Fruit fly (Drosophila melanogaster) whole organism, embryonic: ENCODE measurements around the gene P5cr-2.

ENCODE experiments used
- Atf6 ChIP-seq: fragments of 200-800 bp; sonication (Bioruptor generic); IDR thresholded peaks from 2 replicates; pipeline ENCODE4 v1.3.6; 2022; ENCODE audit warnings: missing biosample characterization, missing genetic modification characterization
- B-H2 ChIP-seq: fragments of 200-800 bp; sonication (Bioruptor generic); optimal IDR thresholded peaks from 2 replicates; lab custom pipeline; 2018; ENCODE audit warnings: missing biosample characterization, mild to moderate bottlenecking, missing genetic modification characterization
- Blimp-1 ChIP-seq: fragments of 200-800 bp; sonication (Bioruptor generic); optimal IDR thresholded peaks from 3 replicates; lab custom pipeline; 2018; ENCODE audit warnings: missing biosample characterization, missing genetic modification characterization, mild to moderate bottlenecking, moderate library complexity, missing genetic modification reagents
- CG1024 ChIP-seq: fragments of 200-800 bp; sonication (Bioruptor generic); IDR thresholded peaks from 2 replicates; pipeline ENCODE4 v1.3.6; 2022; ENCODE audit warnings: missing biosample characterization, missing genetic modification characterization
- CG10543 ChIP-seq: fragments of 200-800 bp; sonication (Bioruptor generic); optimal IDR thresholded peaks from 3 replicates; lab custom pipeline; 2017; ENCODE audit warnings: missing biosample characterization, mild to moderate bottlenecking, missing genetic modification characterization, moderate library complexity
- CG11085 ChIP-seq: fragments of 200-800 bp; sonication (Bioruptor generic); IDR thresholded peaks from 2 replicates; pipeline ENCODE4 v1.3.6; 2022; ENCODE audit warnings: missing biosample characterization, missing genetic modification characterization
- CG11695 ChIP-seq: fragments of 200-800 bp; sonication (Bioruptor generic); IDR thresholded peaks from 3 replicates; pipeline ENCODE4 v1.3.6; 2022; ENCODE audit warnings: missing biosample characterization, missing genetic modification characterization
- CG12391 ChIP-seq: fragments of 200-800 bp; sonication (Bioruptor generic); optimal IDR thresholded peaks from 3 replicates; lab custom pipeline; 2018; ENCODE audit warnings: missing biosample characterization, mild to moderate bottlenecking, missing genetic modification characterization, moderate library complexity
- CG13296 ChIP-seq: fragments of 200-800 bp; sonication (Bioruptor generic); optimal IDR thresholded peaks from 3 replicates; lab custom pipeline; 2018; ENCODE audit warnings: missing biosample characterization, mild to moderate bottlenecking, missing genetic modification characterization
- CG14014 ChIP-seq: fragments of 200-800 bp; sonication (Bioruptor generic); IDR thresholded peaks from 2 replicates; pipeline ENCODE4 v1.3.6; 2022; ENCODE audit warnings: missing biosample characterization, missing genetic modification characterization
- CG16779 ChIP-seq: fragments of 200-800 bp; sonication (Bioruptor generic); IDR thresholded peaks from 2 replicates; pipeline ENCODE4 v1.3.6; 2022; ENCODE audit warnings: missing biosample characterization, missing genetic modification characterization
- CG17361 ChIP-seq: fragments of 200-800 bp; sonication (Bioruptor generic); IDR thresholded peaks from 3 replicates; pipeline ENCODE4 v1.3.6; 2022; ENCODE audit warnings: missing biosample characterization, missing genetic modification characterization
- CG18011 ChIP-seq: fragments of 200-800 bp; sonication (Bioruptor generic); optimal IDR thresholded peaks from 2 replicates; lab custom pipeline; 2017; ENCODE audit warnings: missing biosample characterization, missing genetic modification characterization, mild to moderate bottlenecking, moderate library complexity, missing genotype
- CG18619 ChIP-seq: fragments of 200-800 bp; sonication (Bioruptor generic); optimal IDR thresholded peaks from 3 replicates; lab custom pipeline; 2017; ENCODE audit warnings: missing biosample characterization, mild to moderate bottlenecking, missing genetic modification characterization
- CG30403 ChIP-seq: fragments of 200-800 bp; sonication (Bioruptor generic); optimal IDR thresholded peaks from 3 replicates; lab custom pipeline; 2016; ENCODE audit warnings: missing biosample characterization, missing genetic modification characterization
- CG30431 ChIP-seq: fragments of 200-800 bp; sonication (Bioruptor generic); optimal IDR thresholded peaks from 2 replicates; lab custom pipeline; 2017; ENCODE audit warnings: missing biosample characterization, missing genetic modification characterization
- CG3065 ChIP-seq: fragments of 200-800 bp; sonication (Bioruptor generic); optimal IDR thresholded peaks from 2 replicates; lab custom pipeline; 2016; ENCODE audit warnings: missing biosample characterization, missing genetic modification characterization
- CG4282 ChIP-seq: fragments of 200-800 bp; sonication (Bioruptor generic); optimal IDR thresholded peaks from 2 replicates; lab custom pipeline; 2016; ENCODE audit warnings: missing biosample characterization, missing genetic modification characterization
- CG6765 ChIP-seq: fragments of 200-800 bp; sonication (Bioruptor generic); optimal IDR thresholded peaks from 3 replicates; lab custom pipeline; 2017; ENCODE audit warnings: missing biosample characterization, mild to moderate bottlenecking, missing genetic modification characterization
- CG6791 ChIP-seq: fragments of 200-800 bp; sonication (Bioruptor generic); IDR thresholded peaks from 3 replicates; pipeline ENCODE4 v1.3.6; 2022; ENCODE audit warnings: missing biosample characterization, missing genetic modification characterization; ENCODE audit not compliant: partially characterized antibody
- CG7556 ChIP-seq: fragments of 200-800 bp; sonication (Bioruptor generic); optimal IDR thresholded peaks from 2 replicates; lab custom pipeline; 2017; ENCODE audit warnings: missing biosample characterization, mild to moderate bottlenecking, missing genetic modification characterization
- CG7786 ChIP-seq: fragments of 200-800 bp; sonication (Bioruptor generic); optimal IDR thresholded peaks from 2 replicates; lab custom pipeline; 2016; ENCODE audit warnings: missing biosample characterization, missing genetic modification characterization
- CG9876 ChIP-seq: fragments of 200-800 bp; sonication (Bioruptor generic); optimal IDR thresholded peaks from 2 replicates; lab custom pipeline; 2016; ENCODE audit warnings: missing biosample characterization, missing genetic modification characterization
- Ets97D ChIP-seq: fragments of 200-800 bp; sonication (Bioruptor generic); optimal IDR thresholded peaks from 3 replicates; lab custom pipeline; 2016; ENCODE audit warnings: missing biosample characterization, missing genetic modification characterization
- Fer1 ChIP-seq: fragments of 200-800 bp; sonication (Bioruptor generic); optimal IDR thresholded peaks from 2 replicates; lab custom pipeline; 2017; ENCODE audit warnings: missing biosample characterization, mild to moderate bottlenecking, missing genetic modification characterization
- Fer2 ChIP-seq: fragments of 200-800 bp; sonication (Bioruptor generic); optimal IDR thresholded peaks from 2 replicates; lab custom pipeline; 2018; ENCODE audit warnings: missing biosample characterization, mild to moderate bottlenecking, missing genetic modification characterization, moderate library complexity
- Fer3 ChIP-seq: fragments of 200-800 bp; sonication (Bioruptor generic); optimal IDR thresholded peaks from 2 replicates; lab custom pipeline; 2018; ENCODE audit warnings: missing biosample characterization, mild to moderate bottlenecking, missing genetic modification characterization, moderate library complexity
- HLH54F ChIP-seq: fragments of 200-800 bp; sonication (Bioruptor generic); optimal IDR thresholded peaks from 3 replicates; lab custom pipeline; 2016; ENCODE audit warnings: missing biosample characterization, missing genetic modification characterization
- Hand ChIP-seq: fragments of 200-800 bp; sonication (Bioruptor generic); optimal IDR thresholded peaks from 2 replicates; lab custom pipeline; 2017; ENCODE audit warnings: mild to moderate bottlenecking, missing biosample characterization, missing genetic modification reagents, missing genetic modification characterization
- Hmr ChIP-seq: fragments of 200-800 bp; sonication (Bioruptor generic); optimal IDR thresholded peaks from 3 replicates; lab custom pipeline; 2017; ENCODE audit warnings: mild to moderate bottlenecking, missing biosample characterization, missing genetic modification reagents, missing genetic modification characterization
- Hsf ChIP-seq: fragments of 200-800 bp; sonication (Bioruptor generic); optimal IDR thresholded peaks from 3 replicates; lab custom pipeline; 2016; ENCODE audit warnings: missing biosample characterization, missing genetic modification characterization
- MESR4 ChIP-seq: fragments of 200-800 bp; sonication (Bioruptor generic); optimal IDR thresholded peaks from 2 replicates; lab custom pipeline; 2018; ENCODE audit warnings: missing biosample characterization, mild to moderate bottlenecking, missing genetic modification characterization, moderate library complexity
- Oli ChIP-seq: fragments of 200-800 bp; sonication (Bioruptor generic); optimal IDR thresholded peaks from 2 replicates; lab custom pipeline; 2018; ENCODE audit warnings: missing biosample characterization, mild to moderate bottlenecking, missing genetic modification characterization, moderate library complexity
- Rfx ChIP-seq: fragments of 200-800 bp; sonication (Bioruptor generic); IDR thresholded peaks from 2 replicates; pipeline ENCODE4 v1.3.6; 2022; ENCODE audit warnings: missing biosample characterization, missing genetic modification characterization
- Sox100B ChIP-seq: fragments of 200-800 bp; sonication (Bioruptor generic); optimal IDR thresholded peaks from 3 replicates; lab custom pipeline; 2018; ENCODE audit warnings: missing biosample characterization, mild to moderate bottlenecking, missing genetic modification characterization
- ara ChIP-seq: fragments of 200-800 bp; sonication (Bioruptor generic); IDR thresholded peaks from 2 replicates; pipeline ENCODE4 v1.3.6; 2022; ENCODE audit warnings: missing biosample characterization, missing genetic modification characterization
- ash1 ChIP-seq: fragments of 200-800 bp; sonication (Bioruptor generic); optimal IDR thresholded peaks from 2 replicates; lab custom pipeline; 2018; ENCODE audit warnings: missing biosample characterization, mild to moderate bottlenecking, missing genetic modification characterization
- dimm ChIP-seq: fragments of 200-800 bp; sonication (Bioruptor generic); IDR thresholded peaks from 2 replicates; pipeline ENCODE4 v1.3.6; 2022; ENCODE audit warnings: missing biosample characterization, missing genetic modification characterization
- dmrt99B ChIP-seq: fragments of 200-800 bp; sonication (Bioruptor generic); optimal IDR thresholded peaks from 2 replicates; lab custom pipeline; 2018; ENCODE audit warnings: missing biosample characterization, mild to moderate bottlenecking, missing genetic modification characterization, moderate library complexity
- dpn ChIP-seq, 2 experiments: fragments of 200-800 bp; sonication (Bioruptor generic); optimal IDR thresholded peaks; 3 replicates each; lab custom pipeline; 2016; ENCODE audit warnings: missing biosample characterization in 2 of 2, missing genetic modification characterization in 2 of 2
- fru ChIP-seq: fragments of >200 bp; optimal IDR thresholded peaks from 2 replicates; lab custom pipeline; 2017
- grau ChIP-seq: fragments of 200-800 bp; optimal IDR thresholded peaks from 3 replicates; lab custom pipeline; 2019; ENCODE audit warnings: missing biosample characterization, mild to moderate bottlenecking, missing genetic modification characterization, moderate library complexity
- lilli ChIP-seq: fragments of 200-800 bp; sonication (Bioruptor generic); optimal IDR thresholded peaks from 3 replicates; lab custom pipeline; 2016; ENCODE audit warnings: missing biosample characterization, missing genetic modification characterization
- odd ChIP-seq: fragments of 200-800 bp; sonication (Bioruptor generic); optimal IDR thresholded peaks from 2 replicates; lab custom pipeline; 2017; ENCODE audit warnings: missing biosample characterization, mild to moderate bottlenecking, missing genetic modification characterization
- onecut ChIP-seq: fragments of 200-800 bp; sonication (Bioruptor generic); IDR thresholded peaks from 2 replicates; pipeline ENCODE4 v1.3.6; 2022; ENCODE audit warnings: missing biosample characterization, missing genetic modification characterization
- pfk ChIP-seq: fragments of 200-800 bp; sonication (Bioruptor generic); optimal IDR thresholded peaks from 2 replicates; lab custom pipeline; 2018; ENCODE audit warnings: missing biosample characterization, mild to moderate bottlenecking, missing genetic modification characterization, moderate library complexity
- run ChIP-seq: fragments of 200-800 bp; sonication (Bioruptor generic); optimal IDR thresholded peaks from 3 replicates; lab custom pipeline; 2018; ENCODE audit warnings: missing biosample characterization, mild to moderate bottlenecking, missing genetic modification characterization
- slbo ChIP-seq: fragments of 200-800 bp; sonication (Bioruptor generic); IDR thresholded peaks from 2 replicates; pipeline ENCODE4 v1.3.6; 2022; ENCODE audit warnings: missing biosample characterization, missing genetic modification characterization
- tgo ChIP-seq: fragments of 200-800 bp; sonication (Bioruptor generic); IDR thresholded peaks from 3 replicates; pipeline ENCODE4 v1.3.6; 2022; ENCODE audit warnings: missing biosample characterization, missing genetic modification characterization
- tin ChIP-seq: fragments of 200-800 bp; sonication (Bioruptor generic); optimal IDR thresholded peaks from 3 replicates; lab custom pipeline; 2016; ENCODE audit warnings: missing biosample characterization, missing genetic modification characterization

P5cr-2 gene

dm6 chr3R:17526059-17526592 is 8.5 kb upstream of the P5cr-2 start (continued):
- peak; percentile 18 for TF ChIP-seq B-H2 (GFP tag; lab: Kevin White, UChicago)
- peak; percentile 42; the same call in 1 of the 3 replicates for TF ChIP-seq CG11695
- TF ChIP-seq CG1024 (GFP tag; lab: Robert Waterston, UW), result no peak
- peak; percentile 15 for TF ChIP-seq CG10543 (GFP tag; lab: Kevin White, UChicago)
- peak; percentile 1 for TF ChIP-seq Oli (tag; lab: Kevin White, UChicago)
- TF ChIP-seq lilli, result peak; percentile 49
- TF ChIP-seq Hmr (GFP tag; lab: Kevin White, UChicago), result peak; percentile 82
- TF ChIP-seq fru, result no peak
- peak; percentile 47 for TF ChIP-seq dmrt99B
- peak; percentile 55 for TF ChIP-seq Fer3 (tag; lab: Kevin White, UChicago)
- TF ChIP-seq Fer1, result peak; percentile 82
- TF ChIP-seq CG3065 (GFP tag; lab: Kevin White, UChicago), result no peak
- TF ChIP-seq tgo (GFP tag; lab: Robert Waterston, UW), result peak; percentile 47; the same call in 2 of the 3 replicates
- TF ChIP-seq onecut (GFP tag; lab: Robert Waterston, UW), result 0 out of 2 replicates have a peak, but pooled peaks have one; percentile 12
- no peak for TF ChIP-seq CG30431 (GFP tag; lab: Kevin White, UChicago)
- TF ChIP-seq Fer2, result peak; percentile 19
- TF ChIP-seq CG18619, result peak; percentile 45
- TF ChIP-seq ash1 (GFP tag; lab: Kevin White, UChicago), result no peak
- no peak for TF ChIP-seq CG7786 (GFP tag; lab: Kevin White, UChicago)
- TF ChIP-seq Hsf (GFP tag; lab: Kevin White, UChicago), result peak; percentile 15
- TF ChIP-seq Blimp-1 (GFP tag; lab: Kevin White, UChicago), result no peak
- no peak for TF ChIP-seq pfk (GFP tag; lab: Kevin White, UChicago)
- peak; percentile 69 for TF ChIP-seq CG7556 (GFP tag; lab: Kevin White, UChicago)
- TF ChIP-seq odd, result no peak
- no peak for TF ChIP-seq CG4282 (GFP tag; lab: Kevin White, UChicago)
- peak; percentile 14 for TF ChIP-seq HLH54F (GFP tag; lab: Kevin White, UChicago)
- no peak for TF ChIP-seq CG6791
- TF ChIP-seq CG30403 (GFP tag; lab: Kevin White, UChicago), result peak; percentile 24
- no peak for TF ChIP-seq CG18011
- TF ChIP-seq CG16779 (GFP tag; lab: Robert Waterston, UW), result no peak
- TF ChIP-seq slbo (GFP tag; lab: Robert Waterston, UW), result peak; percentile 69
- peak; percentile 60 for TF ChIP-seq grau (tag; lab: Kevin White, UChicago)
- TF ChIP-seq Hand, result peak; percentile 51
- no peak for TF ChIP-seq run (tag; lab: Kevin White, UChicago)
- TF ChIP-seq Ets97D (GFP tag; lab: Kevin White, UChicago), result peak; percentile 12
- no peak for TF ChIP-seq dimm (GFP tag; lab: Robert Waterston, UW)
- TF ChIP-seq tin (GFP tag; lab: Kevin White, UChicago), result peak; percentile 32
- no peak for TF ChIP-seq CG9876
- TF ChIP-seq Atf6 (GFP tag; lab: Robert Waterston, UW), result 0 out of 2 replicates have a peak, but pooled peaks have one; percentile 22
- TF ChIP-seq Rfx (GFP tag; lab: Robert Waterston, UW), result peak; percentile 64
- TF ChIP-seq MESR4, result no peak
- peak; percentile 20 for TF ChIP-seq CG12391 (tag; lab: Kevin White, UChicago)
- TF ChIP-seq dpn (GFP tag; optimal IDR thresholded peaks at IDR 0.05; lab: Kevin White, UChicago), result peak in 1 of 2 experiments; percentile 19
- TF ChIP-seq CG6765 (GFP tag; lab: Kevin White, UChicago), result peak; percentile 47
- peak; percentile 57 for TF ChIP-seq CG13296 (GFP tag; lab: Kevin White, UChicago)
- TF ChIP-seq ara (GFP tag; lab: Robert Waterston, UW), result no peak
- TF ChIP-seq CG11085 (GFP tag; lab: Robert Waterston, UW), result 0 out of 2 replicates have a peak, but pooled peaks have one; percentile 10
- TF ChIP-seq CG14014, result peak; percentile 31; the same call in 1 of the 2 replicates
- 0 out of 3 replicates have a peak, but pooled peaks have one; percentile 20 for TF ChIP-seq CG17361
- peak; percentile 5 for TF ChIP-seq Sox100B (GFP tag; lab: Kevin White, UChicago)
